Worm (Caenorhabditis elegans): Measurements from ENCODE around the gene srg-17.

The srg-17 gene

ce11 chrII:12480811-12481210 is 7.3 kb downstream of the srg-17 start, which contains the start of gene arrd-9:
Gene arrd-9, minus strand, starts transcription at chrII:12480911.
- TF ChIP-seq alr-1 (tag; optimal IDR thresholded peaks at IDR 0.05) (no peak), egl-27 (tag; optimal IDR thresholded peaks at IDR 0.05) (no peak)

ce11 chrII:12481645-12482044 is 8.1 kb downstream of the srg-17 start:
- no peak for TF ChIP-seq nhr-237 (tag; optimal IDR thresholded peaks at IDR 0.05)
- TF ChIP-seq unc-39 (tag; optimal IDR thresholded peaks at IDR 0.05) = no peak

- TF ChIP-seq mbf-1 (tag; optimal IDR thresholded peaks at IDR 0.05) = no peak
- no peak for TF ChIP-seq Y55F3AM.14 (GFP tag; optimal IDR thresholded peaks at IDR 0.05)
Measured at ce11 chrII:12482622-12483021, 9.1 kb downstream of the srg-17 start, which contains the start of gene fbxb-102. Gene fbxb-102, plus strand, starts transcription at chrII:12482922.

- TF ChIP-seq mdl-1 (tag; optimal IDR thresholded peaks at IDR 0.05) (no peak), snpc-4 (tag; optimal IDR thresholded peaks at IDR 0.05) (no peak), nhr-10 (tag; optimal IDR thresholded peaks at IDR 0.05) (no peak), ztf-1 (GFP tag; conservative IDR thresholded peaks at IDR 0.05) (no peak), ztf-4 (tag; optimal IDR thresholded peaks at IDR 0.05) (no peak), nhr-23 (tag; optimal IDR thresholded peaks at IDR 0.05) (no peak), ama-1 (optimal IDR thresholded peaks at IDR 0.05) (no peak), ceh-82 (tag; optimal IDR thresholded peaks at IDR 0.05) (no peak), sem-4 (tag; optimal IDR thresholded peaks at IDR 0.05) (no peak), ZK546.5 (tag; optimal IDR thresholded peaks at IDR 0.05) (no peak), dmd-4 (tag; optimal IDR thresholded peaks at IDR 0.05) (no peak), C34F6.9 (tag; optimal IDR thresholded peaks at IDR 0.05) (no peak), skn-1 (tag; optimal IDR thresholded peaks at IDR 0.05) (no peak), lin-39 (tag; optimal IDR thresholded peaks at IDR 0.05) (no peak), elt-1 (tag; optimal IDR thresholded peaks at IDR 0.05) (no peak), elt-3 (tag; optimal IDR thresholded peaks at IDR 0.05) (no peak), R02D3.7 (tag; optimal IDR thresholded peaks at IDR 0.05) (no peak), Y55F3AM.14 (GFP tag; optimal IDR thresholded peaks at IDR 0.05) (no peak), lsy-2 (tag; optimal IDR thresholded peaks at IDR 0.05) (no peak), sma-9 (GFP tag; optimal IDR thresholded peaks at IDR 0.05) (no peak), sma-9 (tag; optimal IDR thresholded peaks at IDR 0.05) (no peak)
Measured at ce11 chrII:12485060-12485459, 11.6 kb downstream of the srg-17 start, which contains the start of gene F15A4.10. Gene F15A4.10, minus strand, starts transcription at chrII:12485160.

- TF ChIP-seq nhr-129 (tag; optimal IDR thresholded peaks at IDR 0.05) = no peak
- TF ChIP-seq fos-1 (tag; optimal IDR thresholded peaks at IDR 0.05) = no peak
Measured at ce11 chrII:12488810-12489209, 15.3 kb downstream of the srg-17 start.

ce11 chrII:12489903-12490302 is 16.4 kb downstream of the srg-17 start, which contains the start of gene T21B4.15:
Gene T21B4.15, plus strand, starts transcription at chrII:12490203.
- TF ChIP-seq C34F6.9 (tag; optimal IDR thresholded peaks at IDR 0.05) = no peak
- no peak for TF ChIP-seq gmeb-1 (tag; optimal IDR thresholded peaks at IDR 0.05)
- no peak for TF ChIP-seq sma-9 (GFP tag; optimal IDR thresholded peaks at IDR 0.05)
- no peak for TF ChIP-seq sma-9 (tag; optimal IDR thresholded peaks at IDR 0.05)
- no peak for TF ChIP-seq crh-2 (tag; optimal IDR thresholded peaks at IDR 0.05)
- no peak for TF ChIP-seq Y55F3AM.14 (GFP tag; optimal IDR thresholded peaks at IDR 0.05)
- no peak for TF ChIP-seq dmd-4 (tag; optimal IDR thresholded peaks at IDR 0.05)
- no peak for TF ChIP-seq ztf-4 (tag; optimal IDR thresholded peaks at IDR 0.05)
- no peak for TF ChIP-seq ceh-82 (tag; optimal IDR thresholded peaks at IDR 0.05)
- TF ChIP-seq unc-55 (GFP tag; optimal IDR thresholded peaks at IDR 0.05) = no peak
- TF ChIP-seq peb-1 (tag; optimal IDR thresholded peaks at IDR 0.05) = no peak
- no peak for TF ChIP-seq mdl-1 (tag; optimal IDR thresholded peaks at IDR 0.05)
- TF ChIP-seq F13H6.1 (tag; optimal IDR thresholded peaks at IDR 0.05) = no peak
- TF ChIP-seq nhr-21 (tag; optimal IDR thresholded peaks at IDR 0.05) = no peak
- TF ChIP-seq nhr-77 (tag; optimal IDR thresholded peaks at IDR 0.05) = no peak
- no peak for TF ChIP-seq skn-1 (tag; optimal IDR thresholded peaks at IDR 0.05)
- TF ChIP-seq aly-2 (tag; optimal IDR thresholded peaks at IDR 0.05) = no peak
- TF ChIP-seq mab-5 (tag; optimal IDR thresholded peaks at IDR 0.05) = no peak

Data from whole organism, L2 larva.